Fruit fly (Drosophila melanogaster) whole organism, embryonic: ENCODE measurements around the gene Sfp87B.

Experiments used
- CG10321 ChIP-seq: fragments of 200-800 bp; sonication (Bioruptor generic); IDR thresholded peaks from 2 replicates; pipeline ENCODE4 v1.3.6; 2022; ENCODE audit warnings: missing biosample characterization, missing genetic modification characterization
- CG7745 ChIP-seq: fragments of 200-800 bp; sonication (Bioruptor generic); optimal IDR thresholded peaks from 2 replicates; lab custom pipeline; 2018; ENCODE audit warnings: missing biosample characterization, mild to moderate bottlenecking, missing genetic modification characterization, moderate library complexity
- Dip2 ChIP-seq: fragments of 200-800 bp; sonication (Bioruptor generic); IDR thresholded peaks from 2 replicates; pipeline ENCODE4 v1.3.6; 2022; ENCODE audit warnings: missing biosample characterization, missing genetic modification characterization
- Hey ChIP-seq: fragments of 200-800 bp; sonication (Bioruptor generic); optimal IDR thresholded peaks from 3 replicates; lab custom pipeline; 2018; ENCODE audit warnings: missing biosample characterization, mild to moderate bottlenecking, missing genetic modification characterization
- Hr39 ChIP-seq: fragments of >200 bp; optimal IDR thresholded peaks from 2 replicates; lab custom pipeline; 2017
- cato ChIP-seq: fragments of 200-800 bp; sonication (Bioruptor generic); optimal IDR thresholded peaks from 2 replicates; lab custom pipeline; 2016; ENCODE audit warnings: missing biosample characterization, missing genetic modification characterization, borderline replicate concordance
- grau ChIP-seq: fragments of 200-800 bp; optimal IDR thresholded peaks from 3 replicates; lab custom pipeline; 2019; ENCODE audit warnings: missing biosample characterization, mild to moderate bottlenecking, missing genetic modification characterization, moderate library complexity
- pho ChIP-seq: fragments of 200-800 bp; sonication (Bioruptor generic); optimal IDR thresholded peaks from 2 replicates; lab custom pipeline; 2016; ENCODE audit warnings: missing biosample characterization, missing genetic modification characterization
- pnt ChIP-seq: fragments of 200-800 bp; sonication (Bioruptor generic); optimal IDR thresholded peaks from 3 replicates; lab custom pipeline; 2016; ENCODE audit warnings: missing biosample characterization, missing genetic modification characterization
- tgo ChIP-seq: fragments of 200-800 bp; sonication (Bioruptor generic); IDR thresholded peaks from 3 replicates; pipeline ENCODE4 v1.3.6; 2022; ENCODE audit warnings: missing biosample characterization, missing genetic modification characterization
- usp ChIP-seq: fragments of >200 bp; optimal IDR thresholded peaks from 2 replicates; lab custom pipeline; 2017; ENCODE audit warnings: missing biosample characterization, missing genetic modification characterization

- TF ChIP-seq usp (GFP tag; lab: Kevin White, UChicago) = no peak
- TF ChIP-seq cato (GFP tag; lab: Kevin White, UChicago) = no peak
- TF ChIP-seq pho (GFP tag; lab: Kevin White, UChicago) = no peak
- no peak for TF ChIP-seq pnt (GFP tag; lab: Kevin White, UChicago)
- TF ChIP-seq CG7745 (tag; lab: Kevin White, UChicago) = no peak
- peak; percentile 96 for TF ChIP-seq CG10321 (GFP tag; lab: Robert Waterston, UW)
- no peak for TF ChIP-seq tgo (GFP tag; lab: Robert Waterston, UW)
- TF ChIP-seq Hr39 (lab: Kevin White, UChicago) = no peak
- TF ChIP-seq grau (tag; lab: Kevin White, UChicago) = no peak
- TF ChIP-seq Hey (tag; lab: Kevin White, UChicago) = no peak
- no peak for TF ChIP-seq Dip2 (GFP tag; lab: Robert Waterston, UW)
Measured at dm6 chr3R:12280729-12281342, 7.9 kb downstream of the Sfp87B start.
